Worm (Caenorhabditis elegans) whole organism, L4 larva: ENCODE data around the gene fbxa-196.

Source experiments
- T20F7.1 ChIP-seq: fragments of 200-800 bp; sonication (Bioruptor generic); optimal IDR thresholded peaks from 2 replicates; lab custom pipeline; 2018; ENCODE audit warnings: mild to moderate bottlenecking, missing genetic modification characterization, missing compliant biosample characterization
- T26A8.4 ChIP-seq: fragments of 200-800 bp; sonication (Bioruptor generic); IDR thresholded peaks from 2 replicates; pipeline ENCODE4 v1.3.6; 2022; ENCODE audit warnings: missing genetic modification characterization, missing compliant biosample characterization
- Y105C5A.15 ChIP-seq: fragments of 200-800 bp; sonication (Bioruptor generic); IDR thresholded peaks from 2 replicates; pipeline ENCODE4 v1.3.6; 2022; ENCODE audit warnings: missing genetic modification characterization, missing compliant biosample characterization
- Y48G9A.11 ChIP-seq: fragments of 200-800 bp; sonication (Bioruptor generic); IDR thresholded peaks from 2 replicates; pipeline ENCODE4 v1.3.6; 2022; ENCODE audit warnings: missing genetic modification reagents, missing genetic modification characterization, missing compliant biosample characterization
- ama-1 ChIP-seq: fragments of 150-350 bp; optimal IDR thresholded peaks from 2 replicates; lab custom pipeline; 2014; ENCODE audit warnings: inconsistent platforms, mixed read lengths
- ceh-20 ChIP-seq: fragments of 200-800 bp; sonication (Bioruptor generic); IDR thresholded peaks from 2 replicates; pipeline ENCODE4 v1.3.6; 2022; ENCODE audit warnings: missing genetic modification reagents, missing genetic modification characterization, missing compliant biosample characterization
- daf-16 ChIP-seq, 3 experiments: sonication (generic microtip); optimal IDR thresholded peaks; 2 replicates each; lab custom pipeline; 2016 to 2017; ENCODE audit warnings: missing genetic modification characterization in 3 of 3, missing genetic modification reagents in 3 of 3, mild to moderate bottlenecking in 2 of 3, missing compliant biosample characterization in 2 of 3, missing biosample characterization in 1 of 3, moderate library complexity in 1 of 3
- dmd-6 ChIP-seq: fragments of 200-800 bp; sonication (Bioruptor generic); IDR thresholded peaks from 2 replicates; pipeline ENCODE4 v1.3.6; 2022; ENCODE audit warnings: missing genetic modification reagents, missing genetic modification characterization, missing compliant biosample characterization
- dpl-1 ChIP-seq: fragments of 150-350 bp; optimal IDR thresholded peaks from 2 replicates; lab custom pipeline; 2014; ENCODE audit warnings: missing biosample characterization, missing genetic modification reagents, missing genetic modification characterization
- dve-1 ChIP-seq: sonication (generic microtip); optimal IDR thresholded peaks from 2 replicates; lab custom pipeline; 2017; ENCODE audit warnings: antibody characterized with exemption, mild to moderate bottlenecking, missing genetic modification characterization, missing compliant biosample characterization; ENCODE audit not compliant: insufficient read depth
- egl-27 ChIP-seq: sonication (generic microtip); optimal IDR thresholded peaks from 3 replicates; lab custom pipeline; 2017; ENCODE audit warnings: missing biosample characterization, missing genetic modification reagents, missing genetic modification characterization
- fkh-10 ChIP-seq: fragments of 150-350 bp; optimal IDR thresholded peaks from 2 replicates; lab custom pipeline; 2014; ENCODE audit warnings: missing biosample characterization, missing genetic modification reagents, missing genetic modification characterization
- gei-8 ChIP-seq: fragments of 200-800 bp; sonication (Bioruptor generic); optimal IDR thresholded peaks from 2 replicates; lab custom pipeline; 2018; ENCODE audit warnings: mild to moderate bottlenecking, missing genetic modification characterization, missing compliant biosample characterization
- hlh-11 ChIP-seq: fragments of 200-800 bp; sonication (Bioruptor generic); optimal IDR thresholded peaks from 2 replicates; lab custom pipeline; 2018; ENCODE audit warnings: mild to moderate bottlenecking, missing genetic modification characterization, missing compliant biosample characterization
- hlh-30 ChIP-seq: sonication (generic microtip); optimal IDR thresholded peaks from 2 replicates; lab custom pipeline; 2017; ENCODE audit warnings: antibody characterized with exemption, mild to moderate bottlenecking, missing genetic modification characterization, missing compliant biosample characterization; ENCODE audit not compliant: insufficient read depth
- lin-1 ChIP-seq: fragments of 200-800 bp; sonication (Bioruptor generic); IDR thresholded peaks from 2 replicates; pipeline ENCODE4 v1.3.6; 2022; ENCODE audit warnings: missing genetic modification reagents, missing genetic modification characterization, missing compliant biosample characterization
- lir-3 ChIP-seq: sonication (generic microtip); optimal IDR thresholded peaks from 2 replicates; lab custom pipeline; 2016; ENCODE audit warnings: mild to moderate bottlenecking, missing genetic modification characterization, missing compliant biosample characterization
- lsy-2 ChIP-seq, 2 experiments: fragments of 150-350 bp in 1 of 2; sonication (generic microtip) in 1 of 2; optimal IDR thresholded peaks; 2 replicates each; lab custom pipeline; 2014 to 2017; ENCODE audit warnings: missing biosample characterization in 2 of 2, missing genetic modification characterization in 2 of 2
- mdl-1 ChIP-seq, 2 experiments: fragments of 150-350 bp in 1 of 2; sonication (generic microtip) in 1 of 2; optimal IDR thresholded peaks; 2 replicates each; lab custom pipeline; 2014 to 2017; ENCODE audit warnings: missing biosample characterization in 2 of 2, missing genetic modification characterization in 2 of 2
- mep-1 ChIP-seq: fragments of 150-350 bp; sonication (generic microtip); optimal IDR thresholded peaks from 3 replicates; lab custom pipeline; 2014; ENCODE audit warnings: missing biosample characterization, missing genetic modification characterization
- mxl-3 ChIP-seq: fragments of 200-800 bp; sonication (Bioruptor generic); optimal IDR thresholded peaks from 2 replicates; lab custom pipeline; 2018; ENCODE audit warnings: mild to moderate bottlenecking, missing genetic modification characterization, missing compliant biosample characterization
- nhr-10 ChIP-seq: fragments of 150-350 bp; optimal IDR thresholded peaks from 2 replicates; lab custom pipeline; 2014; ENCODE audit warnings: missing biosample characterization, missing genetic modification characterization
- nhr-102 ChIP-seq: sonication (generic microtip); optimal IDR thresholded peaks from 2 replicates; lab custom pipeline; 2016; ENCODE audit warnings: mild to moderate bottlenecking, missing genetic modification characterization, moderate library complexity, missing compliant biosample characterization
- nhr-28 ChIP-seq: fragments of 150-350 bp; optimal IDR thresholded peaks from 2 replicates; lab custom pipeline; 2014; ENCODE audit warnings: missing biosample characterization, missing genetic modification characterization
- nhr-41 ChIP-seq: fragments of 200-800 bp; sonication (Bioruptor generic); IDR thresholded peaks from 2 replicates; pipeline ENCODE4 v1.3.6; 2022; ENCODE audit warnings: missing genetic modification reagents, missing genetic modification characterization, missing compliant biosample characterization
- nhr-48 ChIP-seq: sonication (generic microtip); optimal IDR thresholded peaks from 2 replicates; lab custom pipeline; 2016; ENCODE audit warnings: mild to moderate bottlenecking, missing genetic modification characterization, missing compliant biosample characterization
- nhr-77 ChIP-seq: fragments of 150-350 bp; optimal IDR thresholded peaks from 2 replicates; lab custom pipeline; 2014; ENCODE audit warnings: missing biosample characterization, missing genetic modification characterization
- php-3 ChIP-seq: fragments of 200-800 bp; sonication (Bioruptor generic); IDR thresholded peaks from 2 replicates; pipeline ENCODE4 v1.3.6; 2022; ENCODE audit warnings: missing genetic modification reagents, missing genetic modification characterization, missing compliant biosample characterization
- pqm-1 ChIP-seq: sonication (generic microtip); optimal IDR thresholded peaks from 2 replicates; lab custom pipeline; 2017; ENCODE audit warnings: missing biosample characterization, missing genetic modification characterization
- skn-1 ChIP-seq: fragments of 150-350 bp; optimal IDR thresholded peaks from 2 replicates; lab custom pipeline; 2014; ENCODE audit warnings: missing biosample characterization, missing genetic modification characterization
- snpc-4 ChIP-seq: fragments of 150-350 bp; optimal IDR thresholded peaks from 2 replicates; lab custom pipeline; 2014; ENCODE audit warnings: missing biosample characterization, missing genetic modification characterization
- tra-1 ChIP-seq: fragments of 200-800 bp; sonication (Bioruptor generic); IDR thresholded peaks from 2 replicates; pipeline ENCODE4 v1.3.6; 2022; ENCODE audit warnings: missing genetic modification reagents, missing genetic modification characterization, missing compliant biosample characterization
- unc-130 ChIP-seq: sonication (generic microtip); optimal IDR thresholded peaks from 2 replicates; lab custom pipeline; 2016; ENCODE audit warnings: missing genetic modification reagents, missing genetic modification characterization, missing compliant biosample characterization
- unc-62 ChIP-seq, 3 experiments: fragments of 150-350 bp in 1 of 3; sonication (generic microtip); optimal IDR thresholded peaks in 2 of 3; peaks in 1 of 3; 1 replicate in 1 of 3; 2 replicates in 2 of 3; lab custom pipeline; 2014 to 2017; ENCODE audit warnings: missing biosample characterization in 3 of 3, missing genetic modification characterization in 3 of 3, missing genetic modification reagents in 3 of 3, missing genotype in 1 of 3
- vab-7 ChIP-seq: fragments of 200-800 bp; sonication (Bioruptor generic); IDR thresholded peaks from 2 replicates; pipeline ENCODE4 v1.3.6; 2022; ENCODE audit warnings: missing genetic modification reagents, missing genetic modification characterization, missing compliant biosample characterization
- zag-1 ChIP-seq: fragments of 150-350 bp; optimal IDR thresholded peaks from 2 replicates; lab custom pipeline; 2014; ENCODE audit warnings: missing biosample characterization, missing genetic modification characterization
- ztf-11 ChIP-seq: fragments of 150-350 bp; optimal IDR thresholded peaks from 2 replicates; lab custom pipeline; 2014; ENCODE audit warnings: missing biosample characterization, missing genetic modification characterization

The fbxa-196 gene

ce11 chrV:6408733-6409227 is 39.7 kb upstream of the fbxa-196 start, which contains the start of gene bcf-1 (continued):
- TF ChIP-seq nhr-48 (no peak), ama-1 (lab: Kevin White, UChicago) (no peak), nhr-41 (GFP tag; lab: Robert Waterston, UW) (no peak)

- TF ChIP-seq gei-8 (GFP tag; lab: Kevin White, UChicago) (no peak), mxl-3 (GFP tag; lab: Kevin White, UChicago) (peak; percentile 17), mep-1 (tag; lab: Kevin White, UChicago) (peak; percentile 21), unc-130 (GFP tag; lab: Kevin White, UChicago) (no peak), pqm-1 (peak; percentile 84), hlh-11 (tag; lab: Kevin White, UChicago) (peak; percentile 72), Y48G9A.11 (no peak), daf-16 (GFP tag; optimal IDR thresholded peaks at IDR 0.05; lab: Kevin White, UChicago) (no peak), daf-16 (tag; optimal IDR thresholded peaks at IDR 0.05; lab: Kevin White, UChicago) (peak; percentile 34), lsy-2 (tag; optimal IDR thresholded peaks at IDR 0.05; lab: Kevin White, UChicago) (peak in 1 of 2 experiments; percentile 38), php-3 (GFP tag; lab: Robert Waterston, UW) (peak; percentile 99), dve-1 (tag; lab: Kevin White, UChicago) (peak; percentile 74), nhr-102 (tag; lab: Kevin White, UChicago) (peak; percentile 31), nhr-77 (tag; lab: Kevin White, UChicago) (peak; percentile 54), hlh-30 (tag; lab: Kevin White, UChicago) (peak; percentile 50), T20F7.1 (GFP tag; lab: Kevin White, UChicago) (peak; percentile 31), egl-27 (tag; lab: Kevin White, UChicago) (no peak), ceh-20 (peak; percentile 68), mdl-1 (tag; optimal IDR thresholded peaks at IDR 0.05; lab: Kevin White, UChicago) (peak in 1 of 2 experiments; percentile 75), nhr-10 (no peak), nhr-48 (peak; percentile 37), dmd-6 (GFP tag; lab: Robert Waterston, UW) (peak; percentile 93), lin-1 (0 out of 2 replicates have a peak, but pooled peaks have one; percentile 11), nhr-28 (peak; percentile 91), tra-1 (GFP tag; lab: Robert Waterston, UW) (peak; percentile 67; the same call in 1 of the 2 replicates), unc-62 (GFP tag; optimal IDR thresholded peaks at IDR 0.05 in 1 of 2; lab: Kevin White, UChicago) (peak in 1 of 2 experiments; percentile 25), unc-62 (tag; optimal IDR thresholded peaks at IDR 0.05; lab: Kevin White, UChicago) (no peak)
- TF ChIP-seq, all 104 proteins: peak for 20
Observed at ce11 chrV:6411161-6411560, 37.3 kb upstream of the fbxa-196 start.

- peak in 1 of 2 experiments; percentile 46 for TF ChIP-seq mdl-1 (tag; optimal IDR thresholded peaks at IDR 0.05; lab: Kevin White, UChicago)
- no peak for TF ChIP-seq lir-3 (tag; lab: Kevin White, UChicago)
- no peak for TF ChIP-seq snpc-4 (tag; lab: Kevin White, UChicago)
- peak; percentile 90 for TF ChIP-seq dmd-6 (GFP tag; lab: Robert Waterston, UW)
- TF ChIP-seq egl-27 (tag; lab: Kevin White, UChicago): no peak
- TF ChIP-seq fkh-10 (GFP tag; lab: Kevin White, UChicago): no peak
- TF ChIP-seq mxl-3 (GFP tag; lab: Kevin White, UChicago): peak; percentile 57
- TF ChIP-seq nhr-28: peak; percentile 87
- peak; percentile 80; the same call in 1 of the 2 replicates for TF ChIP-seq tra-1 (GFP tag; lab: Robert Waterston, UW)
- TF ChIP-seq ztf-11: no peak
- peak; percentile 86 for TF ChIP-seq dve-1 (tag; lab: Kevin White, UChicago)
- peak in 1 of 2 experiments; percentile 41 for TF ChIP-seq daf-16 (GFP tag; optimal IDR thresholded peaks at IDR 0.05; lab: Kevin White, UChicago)
- peak; percentile 52 for TF ChIP-seq daf-16 (tag; optimal IDR thresholded peaks at IDR 0.05; lab: Kevin White, UChicago)
- TF ChIP-seq nhr-48: peak; percentile 71
- no peak for TF ChIP-seq vab-7 (GFP tag; lab: Robert Waterston, UW)
- no peak for TF ChIP-seq zag-1 (tag; lab: Kevin White, UChicago)
- no peak for TF ChIP-seq unc-130 (GFP tag; lab: Kevin White, UChicago)
- peak; percentile 78 for TF ChIP-seq lin-1
- TF ChIP-seq Y105C5A.15 (GFP tag; lab: Robert Waterston, UW): no peak
- TF ChIP-seq skn-1 (tag; lab: Kevin White, UChicago): no peak
- peak; percentile 35 for TF ChIP-seq T20F7.1 (GFP tag; lab: Kevin White, UChicago)
- TF ChIP-seq T26A8.4 (GFP tag; lab: Robert Waterston, UW): no peak
- TF ChIP-seq nhr-102 (tag; lab: Kevin White, UChicago): peak; percentile 72
- peak; percentile 97 for TF ChIP-seq pqm-1
- TF ChIP-seq dpl-1 (GFP tag; lab: Kevin White, UChicago): no peak
- TF ChIP-seq mep-1 (tag; lab: Kevin White, UChicago): peak; percentile 30
- peak; percentile 85 for TF ChIP-seq hlh-11 (tag; lab: Kevin White, UChicago)
- TF ChIP-seq php-3 (GFP tag; lab: Robert Waterston, UW): peak; percentile 70; the same call in 1 of the 2 replicates
Observed at ce11 chrV:6413057-6413456, 35.4 kb upstream of the fbxa-196 start.
